Fruit fly (Drosophila melanogaster) whole organism, embryonic: ENCODE results near the gene CG15019.
A peak's percentile ranks its signal among the peaks of the same experiment; 100 is the strongest.

Source experiments
- Abd-B ChIP-seq: fragments of 200-800 bp; sonication (Bioruptor generic); optimal IDR thresholded peaks from 2 replicates; lab custom pipeline; 2018; ENCODE audit warnings: missing biosample characterization, mild to moderate bottlenecking, missing genetic modification characterization, moderate library complexity
- BtbVII ChIP-seq: fragments of 200-800 bp; sonication (Bioruptor generic); optimal IDR thresholded peaks from 3 replicates; lab custom pipeline; 2017; ENCODE audit warnings: missing biosample characterization, mild to moderate bottlenecking, missing genetic modification characterization
- CG11247 ChIP-seq: fragments of 200-800 bp; sonication (Bioruptor generic); IDR thresholded peaks from 2 replicates; pipeline ENCODE4 v1.3.6; 2022; ENCODE audit warnings: missing biosample characterization, missing genetic modification characterization
- CG1233 ChIP-seq: fragments of 200-800 bp; sonication (Bioruptor generic); optimal IDR thresholded peaks from 4 replicates; lab custom pipeline; 2018; ENCODE audit warnings: missing biosample characterization, mild to moderate bottlenecking, missing genetic modification characterization
- CG12659 ChIP-seq: fragments of 200-800 bp; sonication (Bioruptor generic); optimal IDR thresholded peaks from 3 replicates; lab custom pipeline; 2017; ENCODE audit warnings: mild to moderate bottlenecking, missing biosample characterization, missing genetic modification reagents, missing genetic modification characterization
- CG13287 ChIP-seq: fragments of 200-800 bp; sonication (Bioruptor generic); IDR thresholded peaks from 2 replicates; pipeline ENCODE4 v1.3.6; 2022; ENCODE audit warnings: missing biosample characterization, missing genetic modification characterization; ENCODE audit not compliant: partially characterized antibody
- CG13296 ChIP-seq: fragments of 200-800 bp; sonication (Bioruptor generic); optimal IDR thresholded peaks from 3 replicates; lab custom pipeline; 2018; ENCODE audit warnings: missing biosample characterization, mild to moderate bottlenecking, missing genetic modification characterization
- CG13424 ChIP-seq: fragments of 200-800 bp; sonication (Bioruptor generic); optimal IDR thresholded peaks from 2 replicates; lab custom pipeline; 2019; ENCODE audit warnings: missing biosample characterization, mild to moderate bottlenecking, missing genetic modification characterization, moderate library complexity
- CG13894 ChIP-seq: fragments of 200-800 bp; sonication (Bioruptor generic); optimal IDR thresholded peaks from 3 replicates; lab custom pipeline; 2018; ENCODE audit warnings: missing biosample characterization, mild to moderate bottlenecking, missing genetic modification characterization, moderate library complexity
- CG14441 ChIP-seq: fragments of 200-800 bp; sonication (Bioruptor generic); IDR thresholded peaks from 2 replicates; pipeline ENCODE4 v1.3.6; 2022; ENCODE audit warnings: missing biosample characterization, missing genetic modification characterization
- CG14667 ChIP-seq: fragments of 200-800 bp; sonication (Bioruptor generic); IDR thresholded peaks from 2 replicates; pipeline ENCODE4 v1.3.6; 2022; ENCODE audit warnings: missing biosample characterization, missing genetic modification characterization
- CG1529 ChIP-seq: fragments of 200-800 bp; sonication (Bioruptor generic); optimal IDR thresholded peaks from 3 replicates; lab custom pipeline; 2018; ENCODE audit warnings: missing biosample characterization, missing genetic modification characterization
- CG17829 ChIP-seq: fragments of 200-800 bp; optimal IDR thresholded peaks from 2 replicates; lab custom pipeline; 2019; ENCODE audit warnings: missing biosample characterization, mild to moderate bottlenecking, missing genetic modification characterization, moderate library complexity
- CG32772 ChIP-seq: fragments of 200-800 bp; sonication (Bioruptor generic); IDR thresholded peaks from 2 replicates; pipeline ENCODE4 v1.3.6; 2022; ENCODE audit warnings: missing biosample characterization, missing genetic modification characterization
- CG7839 ChIP-seq: fragments of 200-800 bp; sonication (Bioruptor generic); optimal IDR thresholded peaks from 3 replicates; lab custom pipeline; 2018; ENCODE audit warnings: missing biosample characterization, mild to moderate bottlenecking, missing genetic modification characterization, moderate library complexity
- CG9727 ChIP-seq: fragments of 200-800 bp; sonication (Bioruptor generic); optimal IDR thresholded peaks from 3 replicates; lab custom pipeline; 2017; ENCODE audit warnings: missing biosample characterization, mild to moderate bottlenecking, missing genetic modification characterization
- CoRest ChIP-seq: fragments of 200-800 bp; sonication (Bioruptor generic); optimal IDR thresholded peaks from 3 replicates; lab custom pipeline; 2018; ENCODE audit warnings: missing biosample characterization, mild to moderate bottlenecking, missing genetic modification characterization, moderate library complexity
- D19A ChIP-seq: fragments of 200-800 bp; optimal IDR thresholded peaks from 3 replicates; lab custom pipeline; 2019; ENCODE audit warnings: missing biosample characterization, mild to moderate bottlenecking, missing genetic modification characterization, moderate library complexity
- Deaf1 ChIP-seq: fragments of 200-800 bp; optimal IDR thresholded peaks from 3 replicates; lab custom pipeline; 2019; ENCODE audit warnings: missing biosample characterization, mild to moderate bottlenecking, missing genetic modification characterization, moderate library complexity
- Dref ChIP-seq: fragments of 200-800 bp; sonication (Bioruptor generic); IDR thresholded peaks from 2 replicates; pipeline ENCODE4 v1.3.6; 2022; ENCODE audit warnings: missing biosample characterization, missing genetic modification characterization
- Hr39 ChIP-seq: fragments of >200 bp; optimal IDR thresholded peaks from 2 replicates; lab custom pipeline; 2017
- Lim3 ChIP-seq: fragments of 200-800 bp; sonication (Bioruptor generic); IDR thresholded peaks from 2 replicates; pipeline ENCODE4 v1.3.6; 2022; ENCODE audit warnings: missing biosample characterization, missing genetic modification characterization
- Lpt ChIP-seq: fragments of >200 bp; optimal IDR thresholded peaks from 2 replicates; lab custom pipeline; 2018; ENCODE audit warnings: missing biosample characterization, missing genetic modification characterization
- MBD-R2 ChIP-seq: fragments of 200-800 bp; sonication (Bioruptor generic); IDR thresholded peaks from 2 replicates; pipeline ENCODE4 v1.3.6; 2022; ENCODE audit warnings: missing biosample characterization, missing genetic modification characterization
- Meics ChIP-seq: fragments of 200-800 bp; sonication (Bioruptor generic); optimal IDR thresholded peaks from 2 replicates; lab custom pipeline; 2017; ENCODE audit warnings: missing biosample characterization, mild to moderate bottlenecking, missing genetic modification characterization
- Mrtf ChIP-seq: fragments of 200-800 bp; sonication (Bioruptor generic); IDR thresholded peaks from 3 replicates; pipeline ENCODE4 v1.3.6; 2022; ENCODE audit warnings: missing biosample characterization, missing genetic modification characterization
- NC2α ChIP-seq: fragments of 200-800 bp; sonication (Bioruptor generic); optimal IDR thresholded peaks from 2 replicates; lab custom pipeline; 2016; ENCODE audit warnings: missing biosample characterization, missing genetic modification characterization
- NfI ChIP-seq: fragments of 200-800 bp; sonication (Bioruptor generic); optimal IDR thresholded peaks from 3 replicates; lab custom pipeline; 2018; ENCODE audit warnings: missing biosample characterization, mild to moderate bottlenecking, missing genetic modification characterization, moderate library complexity
- Rx ChIP-seq: fragments of 200-800 bp; sonication (Bioruptor generic); IDR thresholded peaks from 2 replicates; pipeline ENCODE4 v1.3.6; 2022; ENCODE audit warnings: missing biosample characterization, missing genetic modification characterization
- Sox100B ChIP-seq: fragments of 200-800 bp; sonication (Bioruptor generic); optimal IDR thresholded peaks from 3 replicates; lab custom pipeline; 2018; ENCODE audit warnings: missing biosample characterization, mild to moderate bottlenecking, missing genetic modification characterization
- aop ChIP-seq: fragments of 200-800 bp; sonication (Bioruptor generic); IDR thresholded peaks from 2 replicates; pipeline ENCODE4 v1.3.6; 2022; ENCODE audit warnings: missing biosample characterization, missing genetic modification characterization
- crc ChIP-seq: fragments of 200-800 bp; sonication (Bioruptor generic); optimal IDR thresholded peaks from 2 replicates; lab custom pipeline; 2016; ENCODE audit warnings: missing biosample characterization, missing genetic modification characterization
- crol ChIP-seq: fragments of 200-800 bp; sonication (Bioruptor generic); IDR thresholded peaks from 2 replicates; pipeline ENCODE4 v1.3.6; 2022; ENCODE audit warnings: missing biosample characterization, missing genetic modification characterization
- dan ChIP-seq: fragments of 200-800 bp; sonication (Bioruptor generic); IDR thresholded peaks from 2 replicates; pipeline ENCODE4 v1.3.6; 2022; ENCODE audit warnings: missing biosample characterization, missing genetic modification characterization
- danr ChIP-seq: fragments of 200-800 bp; sonication (Bioruptor generic); IDR thresholded peaks from 2 replicates; pipeline ENCODE4 v1.3.6; 2022; ENCODE audit warnings: missing biosample characterization, missing genetic modification characterization
- exex ChIP-seq: fragments of 200-800 bp; sonication (Bioruptor generic); optimal IDR thresholded peaks from 4 replicates; lab custom pipeline; 2018; ENCODE audit warnings: missing biosample characterization, mild to moderate bottlenecking, missing genetic modification characterization, moderate library complexity
- fd102C ChIP-seq: fragments of 200-800 bp; sonication (Bioruptor generic); optimal IDR thresholded peaks from 2 replicates; lab custom pipeline; 2018; ENCODE audit warnings: missing biosample characterization, mild to moderate bottlenecking, missing genetic modification characterization, moderate library complexity
- insv ChIP-seq, 2 experiments: fragments of 200-800 bp; sonication (Bioruptor generic); optimal IDR thresholded peaks; 3 replicates each; lab custom pipeline; 2016 to 2018; ENCODE audit warnings: missing biosample characterization in 2 of 2, missing genetic modification characterization in 2 of 2
- klu ChIP-seq: fragments of 200-800 bp; sonication (Bioruptor generic); IDR thresholded peaks from 2 replicates; pipeline ENCODE4 v1.3.6; 2022; ENCODE audit warnings: missing biosample characterization, missing genetic modification characterization
- lab ChIP-seq: fragments of 200-800 bp; sonication (Bioruptor generic); optimal IDR thresholded peaks from 3 replicates; lab custom pipeline; 2017; ENCODE audit warnings: missing biosample characterization, missing genetic modification characterization, mild to moderate bottlenecking, moderate library complexity, missing genetic modification reagents
- mld ChIP-seq: fragments of 200-800 bp; sonication (Bioruptor generic); IDR thresholded peaks from 3 replicates; pipeline ENCODE4 v1.3.6; 2022; ENCODE audit warnings: missing biosample characterization, missing genetic modification characterization; ENCODE audit not compliant: partially characterized antibody
- nmo ChIP-seq: fragments of 200-800 bp; sonication (Bioruptor generic); optimal IDR thresholded peaks from 2 replicates; lab custom pipeline; 2018; ENCODE audit warnings: missing biosample characterization, mild to moderate bottlenecking, missing genetic modification characterization, moderate library complexity
- pfk ChIP-seq: fragments of 200-800 bp; sonication (Bioruptor generic); optimal IDR thresholded peaks from 2 replicates; lab custom pipeline; 2018; ENCODE audit warnings: missing biosample characterization, mild to moderate bottlenecking, missing genetic modification characterization, moderate library complexity
- pho ChIP-seq: fragments of 200-800 bp; sonication (Bioruptor generic); optimal IDR thresholded peaks from 2 replicates; lab custom pipeline; 2016; ENCODE audit warnings: missing biosample characterization, missing genetic modification characterization
- sens ChIP-seq: fragments of 200-800 bp; sonication (Bioruptor generic); peaks from one replicate; lab custom pipeline; 2016; ENCODE audit warnings: missing biosample characterization, missing genetic modification characterization
- shn ChIP-seq: fragments of 200-800 bp; sonication (Bioruptor generic); optimal IDR thresholded peaks from 3 replicates; lab custom pipeline; 2016; ENCODE audit warnings: missing biosample characterization, missing genetic modification characterization
- slp2 ChIP-seq: fragments of 200-800 bp; sonication (Bioruptor generic); optimal IDR thresholded peaks from 2 replicates; lab custom pipeline; 2016; ENCODE audit warnings: missing biosample characterization, missing genetic modification characterization
- sna ChIP-seq: fragments of 200-800 bp; sonication (Bioruptor generic); IDR thresholded peaks from 2 replicates; pipeline ENCODE4 v1.3.6; 2022; ENCODE audit warnings: missing biosample characterization, missing genetic modification characterization; ENCODE audit not compliant: partially characterized antibody
- tgo ChIP-seq: fragments of 200-800 bp; sonication (Bioruptor generic); IDR thresholded peaks from 3 replicates; pipeline ENCODE4 v1.3.6; 2022; ENCODE audit warnings: missing biosample characterization, missing genetic modification characterization
- trem ChIP-seq: fragments of 200-800 bp; optimal IDR thresholded peaks from 3 replicates; lab custom pipeline; 2019; ENCODE audit warnings: missing biosample characterization, mild to moderate bottlenecking, missing genetic modification characterization, moderate library complexity

Gene CG15019

DNA sequence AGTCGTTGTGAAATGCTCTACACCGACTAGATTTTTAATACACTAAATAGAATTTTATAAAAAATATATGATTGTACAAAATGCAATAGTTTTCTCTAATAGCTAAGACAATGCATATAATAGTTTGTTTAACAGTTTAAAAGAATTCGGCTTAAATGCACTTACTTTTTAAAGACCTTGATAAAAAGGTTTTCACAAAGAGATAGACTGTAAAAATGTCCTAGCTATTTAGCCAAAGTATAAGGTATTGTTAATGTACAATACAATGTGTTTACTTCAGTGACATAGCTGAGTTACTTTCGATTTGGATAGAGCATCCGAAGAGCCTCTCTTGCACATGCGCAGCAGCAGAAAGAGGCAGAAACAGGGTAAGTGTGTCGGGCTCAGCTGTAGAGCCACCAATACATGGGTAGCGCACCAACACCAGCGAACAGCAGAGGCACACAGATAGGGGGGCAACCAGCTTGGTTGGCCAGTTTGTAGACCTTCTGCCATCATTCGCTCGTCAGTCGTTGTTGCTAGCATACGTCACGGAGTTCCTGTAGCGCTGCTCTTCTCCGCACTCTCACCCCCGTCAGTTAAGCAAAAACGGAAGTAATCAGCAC lies 896 bp upstream of the CG15019 start, which contains the start of gene TP53INP (continued):
- TF ChIP-seq NC2α (GFP tag; lab: Kevin White, UChicago) (peak; percentile 36), pho (GFP tag; lab: Kevin White, UChicago) (peak; percentile 73), klu (GFP tag; lab: Robert Waterston, UW) (peak; percentile 69; the same call in 1 of the 2 replicates), CG12659 (GFP tag; lab: Kevin White, UChicago) (peak; percentile 92), exex (tag; lab: Kevin White, UChicago) (peak; percentile 30), CG13424 (peak; percentile 93), slp2 (GFP tag; lab: Kevin White, UChicago) (peak; percentile 69), CG17829 (tag; lab: Kevin White, UChicago) (peak; percentile 89), D19A (tag; lab: Kevin White, UChicago) (peak; percentile 100), CG1233 (GFP tag; lab: Kevin White, UChicago) (peak; percentile 79), BtbVII (GFP tag; lab: Kevin White, UChicago) (peak; percentile 87), Deaf1 (tag; lab: Kevin White, UChicago) (peak; percentile 75), shn (GFP tag; lab: Kevin White, UChicago) (peak; percentile 60), pfk (GFP tag; lab: Kevin White, UChicago) (no peak), CG32772 (peak; percentile 64), crol (GFP tag; lab: Robert Waterston, UW) (0 out of 2 replicates have a peak, but pooled peaks have one; percentile 31), CG7839 (tag; lab: Kevin White, UChicago) (peak; percentile 93), CG9727 (GFP tag; lab: Kevin White, UChicago) (peak; percentile 94), Lim3 (GFP tag; lab: Robert Waterston, UW) (0 out of 2 replicates have a peak, but pooled peaks have one; percentile 40), aop (GFP tag; lab: Robert Waterston, UW) (0 out of 2 replicates have a peak, but pooled peaks have one; percentile 5), CG13296 (GFP tag; lab: Kevin White, UChicago) (peak; percentile 83), mld (no peak), crc (GFP tag; lab: Kevin White, UChicago) (peak; percentile 50), nmo (peak; percentile 95), fd102C (GFP tag; lab: Kevin White, UChicago) (peak; percentile 52), insv (GFP tag; optimal IDR thresholded peaks at IDR 0.05; lab: Kevin White, UChicago) (peak in 1 of 2 experiments; percentile 66), Mrtf (GFP tag; lab: Robert Waterston, UW) (no peak; the same call in 2 of the 3 replicates), MBD-R2 (peak; percentile 18; the same call in 1 of the 2 replicates), CoRest (tag; lab: Kevin White, UChicago) (peak; percentile 95), dan (GFP tag; lab: Robert Waterston, UW) (no peak), CG13287 (GFP tag; lab: Robert Waterston, UW) (peak; percentile 28; the same call in 1 of the 2 replicates), tgo (GFP tag; lab: Robert Waterston, UW) (peak; percentile 74), NfI (peak; percentile 88), Dref (GFP tag; lab: Robert Waterston, UW) (no peak), trem (peak; percentile 72), CG11247 (GFP tag; lab: Robert Waterston, UW) (0 out of 2 replicates have a peak, but pooled peaks have one; percentile 28), Sox100B (GFP tag; lab: Kevin White, UChicago) (peak; percentile 93), CG13894 (tag; lab: Kevin White, UChicago) (peak; percentile 64), Abd-B (GFP tag; lab: Kevin White, UChicago) (peak; percentile 88), Hr39 (lab: Kevin White, UChicago) (no peak), danr (GFP tag; lab: Robert Waterston, UW) (peak; percentile 57; the same call in 1 of the 2 replicates), CG1529 (peak; percentile 83), Meics (GFP tag; lab: Kevin White, UChicago) (peak; percentile 88), CG14667 (GFP tag; lab: Robert Waterston, UW) (peak; percentile 37; the same call in 1 of the 2 replicates), Lpt (GFP tag; lab: Kevin White, UChicago) (no peak), CG14441 (GFP tag; lab: Robert Waterston, UW) (peak; percentile 52; the same call in 1 of the 2 replicates), sens (GFP tag; lab: Kevin White, UChicago) (peak; percentile 96), lab (GFP tag; lab: Kevin White, UChicago) (peak; percentile 87), sna (GFP tag; lab: Robert Waterston, UW) (no peak), Rx (peak; percentile 53)
